Worm (Caenorhabditis elegans) whole organism, L1 larva: ENCODE data around the gene M04B2.4.

Experiments used
- ceh-88 ChIP-seq: fragments of 200-800 bp; sonication (Bioruptor generic); IDR thresholded peaks from 2 replicates; pipeline ENCODE4 v1.3.6; 2022; ENCODE audit warnings: missing genetic modification characterization, missing compliant biosample characterization
- ces-1 ChIP-seq: fragments of 150-350 bp; optimal IDR thresholded peaks from 2 replicates; lab custom pipeline; 2014; ENCODE audit warnings: missing biosample characterization, missing genetic modification reagents, missing genetic modification characterization
- fos-1 ChIP-seq: fragments of 150-350 bp; optimal IDR thresholded peaks from 2 replicates; lab custom pipeline; 2014; ENCODE audit warnings: missing biosample characterization, missing genetic modification characterization
- hlh-4 ChIP-seq: sonication (generic microtip); optimal IDR thresholded peaks from 2 replicates; lab custom pipeline; 2016; ENCODE audit warnings: mild to moderate bottlenecking, missing genetic modification characterization, missing compliant biosample characterization
- hpl-2 ChIP-seq: fragments of 150-350 bp; optimal IDR thresholded peaks from 2 replicates; lab custom pipeline; 2014; ENCODE audit warnings: missing biosample characterization, missing genetic modification reagents, missing genetic modification characterization
- lin-35 ChIP-seq, 2 experiments: fragments of 150-350 bp; optimal IDR thresholded peaks; 2 replicates each; lab custom pipeline; 2014; ENCODE audit warnings: missing biosample characterization in 2 of 2, missing genetic modification characterization in 2 of 2, missing genetic modification reagents in 2 of 2
- lir-3 ChIP-seq: sonication (generic microtip); optimal IDR thresholded peaks from 2 replicates; lab custom pipeline; 2016; ENCODE audit warnings: mild to moderate bottlenecking, missing genetic modification characterization, moderate library complexity, missing compliant biosample characterization; ENCODE audit not compliant: poor library complexity
- lsy-2 ChIP-seq, 2 experiments: fragments of 150-350 bp; optimal IDR thresholded peaks; 2 replicates each; lab custom pipeline; 2014; ENCODE audit warnings: missing biosample characterization in 2 of 2, missing genetic modification characterization in 2 of 2
- nhr-11 ChIP-seq: fragments of 150-350 bp; optimal IDR thresholded peaks from 2 replicates; lab custom pipeline; 2014; ENCODE audit warnings: missing biosample characterization, missing genetic modification characterization
- pag-3 ChIP-seq: sonication (generic microtip); optimal IDR thresholded peaks from 2 replicates; lab custom pipeline; 2017; ENCODE audit warnings: missing genetic modification characterization, mild to moderate bottlenecking, missing compliant biosample characterization, antibody characterized with exemption, borderline replicate concordance; ENCODE audit not compliant: insufficient read depth
- rnt-1 ChIP-seq: sonication (generic microtip); optimal IDR thresholded peaks from 2 replicates; lab custom pipeline; 2016; ENCODE audit warnings: mild to moderate bottlenecking, missing genetic modification characterization, moderate library complexity, missing compliant biosample characterization
- sox-4 ChIP-seq: sonication (generic microtip); optimal IDR thresholded peaks from 2 replicates; lab custom pipeline; 2016; ENCODE audit warnings: missing genetic modification characterization, missing compliant biosample characterization
- tbx-2 ChIP-seq: sonication (generic microtip); optimal IDR thresholded peaks from 2 replicates; lab custom pipeline; 2016; ENCODE audit warnings: missing genetic modification characterization, missing compliant biosample characterization
- unc-130 ChIP-seq: fragments of 150-350 bp; optimal IDR thresholded peaks from 2 replicates; lab custom pipeline; 2017; ENCODE audit warnings: missing biosample characterization, missing genetic modification characterization, inconsistent platforms

ce11 chrIV:11510664-11511063 is 10.2 kb downstream of the M04B2.4 start, which contains the start of gene M04B2.6:
- TF ChIP-seq nhr-11 (tag; lab: Kevin White, UChicago), result no peak
- TF ChIP-seq sox-4 (tag; lab: Kevin White, UChicago), result no peak
- TF ChIP-seq lsy-2 (tag; optimal IDR thresholded peaks at IDR 0.05; lab: Kevin White, UChicago), result no peak
- TF ChIP-seq rnt-1, result no peak
- TF ChIP-seq hpl-2, result no peak
- no peak for TF ChIP-seq ces-1 (GFP tag; lab: Kevin White, UChicago)
- TF ChIP-seq fos-1 (tag; lab: Kevin White, UChicago), result no peak
- no peak for TF ChIP-seq lin-35 (GFP tag; optimal IDR thresholded peaks at IDR 0.05; lab: Kevin White, UChicago)
- TF ChIP-seq unc-130 (tag; lab: Kevin White, UChicago), result no peak
- TF ChIP-seq hlh-4 (tag; lab: Kevin White, UChicago), result no peak
- TF ChIP-seq tbx-2 (tag; lab: Kevin White, UChicago), result no peak
- TF ChIP-seq ceh-88 (GFP tag; lab: Robert Waterston, UW), result no peak
- no peak for TF ChIP-seq pag-3 (tag; lab: Kevin White, UChicago)
- TF ChIP-seq lir-3, result no peak
